Fruit fly (Drosophila melanogaster): ENCODE data around the gene CG5149.
A peak's percentile ranks its signal among the peaks of the same experiment; 100 is the strongest.

The CG5149 gene

DNA sequence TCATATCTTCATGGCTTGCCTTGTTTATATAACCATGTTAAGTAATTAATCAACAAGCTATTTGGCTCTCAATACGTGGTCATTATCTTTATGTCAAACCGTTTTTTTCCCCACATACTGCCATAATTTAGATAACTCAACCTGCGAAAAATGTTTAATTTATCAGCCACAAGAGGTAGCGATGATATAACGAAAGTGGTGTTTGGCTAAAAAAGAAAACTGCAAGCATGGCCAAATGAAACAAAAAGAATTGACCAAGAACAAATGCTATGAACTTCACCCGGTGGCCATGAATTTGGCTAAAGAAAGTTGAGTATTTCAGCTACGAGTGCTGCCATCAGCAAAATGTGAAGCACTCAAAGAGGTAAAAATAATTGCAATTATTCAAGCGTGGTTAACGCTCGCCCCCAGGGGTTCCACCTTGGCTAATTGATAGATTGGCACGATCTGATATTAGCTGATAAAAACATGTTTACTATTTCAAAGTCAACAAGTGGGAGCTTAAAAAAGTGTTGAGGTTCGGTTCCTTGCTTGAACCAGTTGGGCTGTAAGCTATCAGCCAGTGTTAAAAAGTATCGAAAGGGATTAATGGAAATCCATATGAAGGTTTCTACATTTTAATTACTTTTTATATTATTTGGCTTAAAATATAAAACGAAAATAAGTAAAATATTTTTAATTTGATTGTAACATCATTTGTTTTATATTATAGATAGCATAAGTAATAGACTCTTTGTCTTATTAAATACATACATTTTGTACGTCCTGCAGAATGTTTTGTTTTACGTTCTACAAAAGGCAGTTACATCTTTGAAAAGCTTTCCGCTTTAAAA, 48.7 kb upstream of the CG5149 start (continued):
- TF ChIP-seq zf30C (GFP tag; optimal IDR thresholded peaks at IDR 0.05) = no peak
- TF ChIP-seq HLHmδ (GFP tag; optimal IDR thresholded peaks at IDR 0.05) = no peak
- peak; percentile 82 for TF ChIP-seq rib (GFP tag; IDR thresholded peaks at IDR 0.05)
- TF ChIP-seq abd-A (tag; optimal IDR thresholded peaks at IDR 0.05) = no peak
- peak; percentile 26 for TF ChIP-seq pita (GFP tag; optimal IDR thresholded peaks at IDR 0.05)
- TF ChIP-seq lola (GFP tag; optimal IDR thresholded peaks at IDR 0.05) = no peak
- no peak for TF ChIP-seq Hr78 (GFP tag; optimal IDR thresholded peaks at IDR 0.05)
- peak; percentile 60 for TF ChIP-seq Hr3 (GFP tag; optimal IDR thresholded peaks at IDR 0.05)
- no peak for TF ChIP-seq twi (tag; optimal IDR thresholded peaks at IDR 0.05)
- peak; percentile 49 for TF ChIP-seq CG9727 (GFP tag; optimal IDR thresholded peaks at IDR 0.05)
- no peak for TF ChIP-seq CG6272 (GFP tag; IDR thresholded peaks at IDR 0.05)
- peak; percentile 82 for TF ChIP-seq slbo (GFP tag; IDR thresholded peaks at IDR 0.05)
- peak; percentile 85 for TF ChIP-seq Rfx (GFP tag; IDR thresholded peaks at IDR 0.05)
- TF ChIP-seq CG31441 (GFP tag; IDR thresholded peaks at IDR 0.05) = peak; percentile 43; the same call in 1 of the 2 replicates
- no peak for TF ChIP-seq Bgb (GFP tag; IDR thresholded peaks at IDR 0.05; ENCODE audit: partially characterized antibody)
- peak; percentile 77 for TF ChIP-seq CG13624 (GFP tag; optimal IDR thresholded peaks at IDR 0.05)
- peak; percentile 61 for TF ChIP-seq BtbVII (GFP tag; optimal IDR thresholded peaks at IDR 0.05)
- TF ChIP-seq ham (GFP tag; IDR thresholded peaks at IDR 0.05) = peak; percentile 19; the same call in 1 of the 2 replicates
- no peak for TF ChIP-seq Sry-β (GFP tag; optimal IDR thresholded peaks at IDR 0.05)
- TF ChIP-seq NC2α (GFP tag; optimal IDR thresholded peaks at IDR 0.05) = peak; percentile 60
- TF ChIP-seq CG4730 (GFP tag; IDR thresholded peaks at IDR 0.05) = peak; percentile 61
- TF ChIP-seq CkIIα-i1 (GFP tag; IDR thresholded peaks at IDR 0.05) = peak; percentile 55; the same call in 1 of the 2 replicates
- TF ChIP-seq Ravus (GFP tag; IDR thresholded peaks at IDR 0.05) = no peak
- TF ChIP-seq jigr1 (GFP tag; IDR thresholded peaks at IDR 0.05) = no peak
- TF ChIP-seq ci (GFP tag; IDR thresholded peaks at IDR 0.05) = peak; percentile 92
- TF ChIP-seq CG12942 (GFP tag; optimal IDR thresholded peaks at IDR 0.05) = peak; percentile 70
- TF ChIP-seq sima (GFP tag; optimal IDR thresholded peaks at IDR 0.05) = no peak
- peak; percentile 89 for TF ChIP-seq Atf6 (GFP tag; IDR thresholded peaks at IDR 0.05)
- TF ChIP-seq ken (GFP tag; IDR thresholded peaks at IDR 0.05) = no peak
- peak; percentile 86 for TF ChIP-seq B-H2 (GFP tag; optimal IDR thresholded peaks at IDR 0.05)
- peak; percentile 19 for TF ChIP-seq Dp (GFP tag; optimal IDR thresholded peaks at IDR 0.05)
- peak; percentile 19 for TF ChIP-seq Ets97D (GFP tag; optimal IDR thresholded peaks at IDR 0.05)
- TF ChIP-seq CG12071 (GFP tag; optimal IDR thresholded peaks at IDR 0.05) = peak; percentile 75
- TF ChIP-seq CG34224 (GFP tag; IDR thresholded peaks at IDR 0.05; ENCODE audit: partially characterized antibody) = no peak
- peak; percentile 58 for TF ChIP-seq cas (GFP tag; IDR thresholded peaks at IDR 0.05)
- TF ChIP-seq dmrt11E (tag; optimal IDR thresholded peaks at IDR 0.05) = no peak
- no peak for TF ChIP-seq hkb (optimal IDR thresholded peaks at IDR 0.05)
- peak; percentile 78 for TF ChIP-seq hkb (GFP tag; IDR thresholded peaks at IDR 0.05)
- peak; percentile 47 for TF ChIP-seq pum (GFP tag; optimal IDR thresholded peaks at IDR 0.05)
- peak; percentile 56 for TF ChIP-seq pnt (GFP tag; optimal IDR thresholded peaks at IDR 0.05)
- TF ChIP-seq CoRest (tag; optimal IDR thresholded peaks at IDR 0.05) = peak; percentile 59
- TF ChIP-seq CG12659 (GFP tag; optimal IDR thresholded peaks at IDR 0.05) = peak; percentile 87
- peak; percentile 53 for TF ChIP-seq E2f1 (GFP tag; IDR thresholded peaks at IDR 0.05)
- peak; percentile 35 for TF ChIP-seq CG33557 (GFP tag; optimal IDR thresholded peaks at IDR 0.05)
- peak; percentile 75 for TF ChIP-seq ranshi (GFP tag; IDR thresholded peaks at IDR 0.05)
- TF ChIP-seq sim (GFP tag; IDR thresholded peaks at IDR 0.05) = no peak
- TF ChIP-seq nmo (GFP tag; optimal IDR thresholded peaks at IDR 0.05) = no peak
- no peak for TF ChIP-seq Scr (GFP tag; IDR thresholded peaks at IDR 0.05; ENCODE audit: partially characterized antibody)
- no peak for TF ChIP-seq dan (GFP tag; IDR thresholded peaks at IDR 0.05)

All from whole organism, embryonic.